Worm (Caenorhabditis elegans): ENCODE data around the gene nep-15.

DNA sequence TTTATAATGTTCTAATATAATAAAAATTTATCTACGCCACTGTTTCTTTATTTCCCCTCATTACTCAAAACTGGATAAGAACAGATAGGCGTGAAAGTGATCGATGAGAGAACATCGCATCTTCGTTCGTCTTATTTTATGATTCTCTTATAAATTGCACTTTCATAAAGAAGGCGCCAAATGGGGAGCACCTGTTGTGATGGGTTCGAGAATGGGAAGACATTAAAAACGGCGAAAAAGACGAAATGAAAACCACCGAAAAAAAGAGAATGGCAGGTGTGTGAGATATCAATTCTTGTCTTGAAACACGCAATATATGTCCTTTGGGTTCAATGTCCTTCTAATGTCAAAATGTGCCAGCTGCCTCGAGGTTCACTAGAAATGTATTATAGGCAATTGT, 22.3 kb downstream of the nep-15 start:
- TF ChIP-seq elt-3 (tag; optimal IDR thresholded peaks at IDR 0.05) (no peak), snpc-4 (tag; optimal IDR thresholded peaks at IDR 0.05) (no peak), lsy-2 (tag; optimal IDR thresholded peaks at IDR 0.05) (no peak), nhr-76 (tag; optimal IDR thresholded peaks at IDR 0.05) (no peak), bed-3 (GFP tag; optimal IDR thresholded peaks at IDR 0.05) (no peak), unc-62 (GFP tag; optimal IDR thresholded peaks at IDR 0.05) (no peak), lin-13 (tag; optimal IDR thresholded peaks at IDR 0.05) (no peak), ztf-11 (tag; optimal IDR thresholded peaks at IDR 0.05) (no peak), ceh-39 (tag; optimal IDR thresholded peaks at IDR 0.05) (no peak), nhr-237 (tag; optimal IDR thresholded peaks at IDR 0.05) (no peak)
